Worm (Caenorhabditis elegans): ENCODE measurements around the gene ubc-9.

DNA sequence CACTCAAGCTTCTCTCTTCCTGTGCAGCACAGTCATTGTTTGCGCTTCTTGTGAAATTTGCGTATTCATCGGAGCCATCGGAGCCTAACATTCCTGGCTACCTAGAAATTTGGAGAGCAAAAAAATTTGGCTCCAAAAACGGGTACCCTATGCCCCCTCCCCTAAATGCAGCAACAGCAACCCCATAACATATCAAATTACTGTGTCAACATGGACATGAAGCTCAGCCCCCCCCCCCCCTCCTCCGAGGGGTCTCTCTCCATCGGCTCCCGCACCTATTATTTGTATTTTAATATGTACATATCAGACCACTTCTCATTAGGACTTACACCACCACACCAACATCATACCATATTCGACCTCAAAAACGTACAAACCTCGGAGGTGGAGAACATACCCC is 23.5 kb downstream of the ubc-9 start:
- no peak for TF ChIP-seq egl-18 (GFP tag; IDR thresholded peaks at IDR 0.05)
- no peak for TF ChIP-seq somi-1 (GFP tag; optimal IDR thresholded peaks at IDR 0.05)
- TF ChIP-seq hsf-1 (GFP tag; IDR thresholded peaks at IDR 0.05) = no peak
- no peak for TF ChIP-seq snpc-1.1 (tag; optimal IDR thresholded peaks at IDR 0.05; ENCODE audit: insufficient read depth)
- TF ChIP-seq Y67H2A.10 (GFP tag; conservative IDR thresholded peaks at IDR 0.05) = no peak
- no peak for TF ChIP-seq rcor-1 (GFP tag; IDR thresholded peaks at IDR 0.05)
- no peak for TF ChIP-seq mel-28 (tag; optimal IDR thresholded peaks at IDR 0.05; ENCODE audit: borderline replicate concordance)
- no peak for TF ChIP-seq dpl-1 (GFP tag; optimal IDR thresholded peaks at IDR 0.05)
- TF ChIP-seq ztf-3 (GFP tag; optimal IDR thresholded peaks at IDR 0.05) = no peak
- no peak for TF ChIP-seq akir-1 (GFP tag; optimal IDR thresholded peaks at IDR 0.05)
- TF ChIP-seq ztf-22 (GFP tag; optimal IDR thresholded peaks at IDR 0.05) = no peak
- TF ChIP-seq F39B2.1 (GFP tag; IDR thresholded peaks at IDR 0.05) = no peak
- TF ChIP-seq unc-62 (GFP tag; optimal IDR thresholded peaks at IDR 0.05) = no peak

All from whole organism, young adult.